Fruit fly (Drosophila melanogaster) whole organism, wandering third instar larva: Measurements from ENCODE around the gene TwdlZ.

ENCODE experiments used
- CG32264 ChIP-seq: fragments of 200-800 bp; sonication (Bioruptor generic); optimal IDR thresholded peaks from 2 replicates; lab custom pipeline; 2016; ENCODE audit warnings: missing biosample characterization, missing genetic modification characterization
- CrebA ChIP-seq: fragments of 200-800 bp; sonication (Bioruptor generic); optimal IDR thresholded peaks from 2 replicates; lab custom pipeline; 2016; ENCODE audit warnings: missing biosample characterization, mild to moderate bottlenecking, missing genetic modification characterization, borderline replicate concordance
- Dfd ChIP-seq: fragments of >200 bp; optimal IDR thresholded peaks from 2 replicates; lab custom pipeline; 2017; ENCODE audit warnings: missing biosample characterization, missing genetic modification characterization
- HLH106 ChIP-seq: fragments of 200-800 bp; optimal IDR thresholded peaks from 3 replicates; lab custom pipeline; 2019; ENCODE audit warnings: missing biosample characterization, mild to moderate bottlenecking, missing genetic modification characterization, moderate library complexity
- Hnf4 ChIP-seq: fragments of 200-800 bp; sonication (Bioruptor generic); optimal IDR thresholded peaks from 2 replicates; lab custom pipeline; 2016; ENCODE audit warnings: missing biosample characterization, mild to moderate bottlenecking, missing genetic modification characterization
- Hr78 ChIP-seq: fragments of >200 bp; optimal IDR thresholded peaks from 2 replicates; lab custom pipeline; 2017; ENCODE audit warnings: missing biosample characterization, missing genetic modification characterization
- Hr83 ChIP-seq: fragments of 200-300 bp; sonication (Bioruptor generic); optimal IDR thresholded peaks from 2 replicates; lab custom pipeline; 2016; ENCODE audit warnings: missing biosample characterization, mild to moderate bottlenecking, missing genetic modification characterization, moderate library complexity; ENCODE audit not compliant: poor library complexity, severe bottlenecking
- Jra ChIP-seq: sonication (Bioruptor generic); optimal IDR thresholded peaks from 2 replicates; lab custom pipeline; 2016; ENCODE audit warnings: missing biosample characterization, missing genetic modification characterization
- N ChIP-seq: fragments of >200 bp; optimal IDR thresholded peaks from 2 replicates; lab custom pipeline; 2018; ENCODE audit warnings: missing biosample characterization, missing external identifiers, missing genetic modification characterization
- OdsH ChIP-seq: fragments of 200-800 bp; sonication (Bioruptor generic); optimal IDR thresholded peaks from 2 replicates; lab custom pipeline; 2016; ENCODE audit warnings: missing biosample characterization, mild to moderate bottlenecking, missing genetic modification characterization
- Rel ChIP-seq, 2 experiments: fragments of 200-800 bp; sonication (Bioruptor generic) in 1 of 2; optimal IDR thresholded peaks; 2 replicates in 1 of 2; 3 replicates in 1 of 2; lab custom pipeline; 2016 to 2019; ENCODE audit warnings: mild to moderate bottlenecking in 2 of 2, missing biosample characterization in 2 of 2, missing genetic modification characterization in 2 of 2, moderate library complexity in 1 of 2
- Sp1 ChIP-seq: fragments of 200-800 bp; sonication (Bioruptor generic); optimal IDR thresholded peaks from 3 replicates; lab custom pipeline; 2019; ENCODE audit warnings: missing biosample characterization, mild to moderate bottlenecking, missing genetic modification characterization, moderate library complexity
- Vsx2 ChIP-seq: fragments of 200-300, 225-300 bp; sonication (Bioruptor generic); optimal IDR thresholded peaks from 2 replicates; lab custom pipeline; 2018; ENCODE audit warnings: missing biosample characterization, missing genetic modification characterization; ENCODE audit not compliant: partially characterized antibody
- br ChIP-seq: fragments of 200-800 bp; sonication (Bioruptor generic); optimal IDR thresholded peaks from 2 replicates; lab custom pipeline; 2016; ENCODE audit warnings: missing biosample characterization, missing genetic modification characterization
- brk ChIP-seq: fragments of 200-800 bp; sonication (Bioruptor generic); optimal IDR thresholded peaks from 2 replicates; lab custom pipeline; 2016; ENCODE audit warnings: missing biosample characterization, mild to moderate bottlenecking, missing genetic modification characterization
- dl ChIP-seq, 2 experiments: fragments of 175-275, 200-275 bp in 1 of 2; fragments of 200-275 bp in 1 of 2; sonication (Bioruptor generic); optimal IDR thresholded peaks; lab custom pipeline; 2018; ENCODE audit warnings: mild to moderate bottlenecking in 2 of 2, missing biosample characterization in 2 of 2, missing genetic modification characterization in 2 of 2, moderate library complexity in 2 of 2; ENCODE audit not compliant: partially characterized antibody in 2 of 2, insufficient read depth in 1 of 2
- dmrt93B ChIP-seq: fragments of 200-800 bp; sonication (Bioruptor generic); optimal IDR thresholded peaks from 2 replicates; lab custom pipeline; 2018; ENCODE audit warnings: missing biosample characterization, mild to moderate bottlenecking, missing genetic modification characterization
- dsf ChIP-seq: sonication (Bioruptor generic); optimal IDR thresholded peaks from 2 replicates; lab custom pipeline; 2016; ENCODE audit warnings: missing biosample characterization, missing genetic modification characterization, borderline replicate concordance
- ey ChIP-seq: fragments of 200-800 bp; sonication (Bioruptor generic); optimal IDR thresholded peaks from 2 replicates; lab custom pipeline; 2016; ENCODE audit warnings: missing biosample characterization, missing genetic modification characterization
- foxo ChIP-seq, 2 experiments: fragments of 200-800 bp; sonication (Bioruptor generic); optimal IDR thresholded peaks; 2 replicates in 1 of 2; 3 replicates in 1 of 2; lab custom pipeline; 2016 to 2017; ENCODE audit warnings: missing biosample characterization in 2 of 2, missing genetic modification characterization in 2 of 2
- fru ChIP-seq: fragments of 200-800 bp; sonication (Bioruptor generic); optimal IDR thresholded peaks from 3 replicates; lab custom pipeline; 2016; ENCODE audit warnings: missing biosample characterization, mild to moderate bottlenecking, missing genetic modification characterization
- h ChIP-seq: fragments of 200-800 bp; sonication (Bioruptor generic); optimal IDR thresholded peaks from 3 replicates; lab custom pipeline; 2016; ENCODE audit warnings: missing biosample characterization, mild to moderate bottlenecking, missing genetic modification characterization
- jim ChIP-seq: fragments of 175-275, 200-325 bp; sonication (Bioruptor generic); optimal IDR thresholded peaks from 2 replicates; lab custom pipeline; 2016; ENCODE audit warnings: missing biosample characterization, mild to moderate bottlenecking, missing genetic modification characterization
- lola ChIP-seq: fragments of >200 bp; optimal IDR thresholded peaks from 2 replicates; lab custom pipeline; 2017; ENCODE audit warnings: missing biosample characterization, missing genetic modification characterization
- pan ChIP-seq: fragments of >200 bp; optimal IDR thresholded peaks from 2 replicates; lab custom pipeline; 2017
- psq ChIP-seq: fragments of 200-800 bp; sonication (Bioruptor generic); optimal IDR thresholded peaks from 3 replicates; lab custom pipeline; 2017; ENCODE audit warnings: missing biosample characterization, mild to moderate bottlenecking, missing genetic modification characterization, moderate library complexity
- rgr ChIP-seq: fragments of 200-800 bp; sonication (Bioruptor generic); optimal IDR thresholded peaks from 3 replicates; lab custom pipeline; 2016; ENCODE audit warnings: missing biosample characterization, mild to moderate bottlenecking, missing genetic modification characterization
- sage ChIP-seq: fragments of 200-800 bp; sonication (Bioruptor generic); optimal IDR thresholded peaks from 2 replicates; lab custom pipeline; 2016; ENCODE audit warnings: missing biosample characterization, mild to moderate bottlenecking, missing genetic modification characterization
- sv ChIP-seq: fragments of 200-800 bp; sonication (Bioruptor generic); optimal IDR thresholded peaks from 3 replicates; lab custom pipeline; 2016; ENCODE audit warnings: missing biosample characterization, missing genetic modification characterization
- tai ChIP-seq: sonication (Bioruptor generic); optimal IDR thresholded peaks from 2 replicates; lab custom pipeline; 2016; ENCODE audit warnings: missing biosample characterization, missing genetic modification characterization
- usp ChIP-seq: fragments of >200 bp; optimal IDR thresholded peaks from 2 replicates; lab custom pipeline; 2017; ENCODE audit warnings: missing biosample characterization, missing genetic modification characterization
- woc ChIP-seq: sonication (Bioruptor generic); optimal IDR thresholded peaks from 2 replicates; lab custom pipeline; 2016; ENCODE audit warnings: missing biosample characterization, mild to moderate bottlenecking, missing genetic modification characterization

Gene TwdlZ

dm6 chrX:16757645-16758044 is 19.7 kb downstream of the TwdlZ start:
- TF ChIP-seq OdsH (GFP tag; lab: Kevin White, UChicago): no peak
- no peak for TF ChIP-seq br (GFP tag; lab: Kevin White, UChicago)
- TF ChIP-seq Rel (GFP tag; optimal IDR thresholded peaks at IDR 0.05; lab: Kevin White, UChicago): no peak
- TF ChIP-seq Rel (tag; optimal IDR thresholded peaks at IDR 0.05; lab: Kevin White, UChicago): no peak
- TF ChIP-seq Hr83 (GFP tag; lab: Kevin White, UChicago): no peak
- TF ChIP-seq tai (GFP tag; lab: Kevin White, UChicago): no peak
- TF ChIP-seq Hr78: no peak
- no peak for TF ChIP-seq pan
- TF ChIP-seq sv (GFP tag; lab: Kevin White, UChicago): no peak
- TF ChIP-seq brk (GFP tag; lab: Kevin White, UChicago): no peak
- TF ChIP-seq CrebA: no peak
- TF ChIP-seq sage (GFP tag; lab: Kevin White, UChicago): no peak
- no peak for TF ChIP-seq jim (GFP tag; lab: Kevin White, UChicago)
- TF ChIP-seq dl (GFP tag; optimal IDR thresholded peaks at IDR 0.05; lab: Kevin White, UChicago; ENCODE audit: insufficient read depth in 1 of 2, partially characterized antibody in 2 of 2): no peak
- no peak for TF ChIP-seq Dfd (GFP tag; lab: Kevin White, UChicago)

dm6 chrX:16760542-16760941 is 22.6 kb downstream of the TwdlZ start:
- TF ChIP-seq lola (GFP tag; lab: Kevin White, UChicago) (no peak), CrebA (no peak), N (GFP tag; lab: Kevin White, UChicago) (no peak), tai (GFP tag; lab: Kevin White, UChicago) (no peak), CG32264 (GFP tag; lab: Kevin White, UChicago) (no peak), Hr83 (GFP tag; lab: Kevin White, UChicago) (no peak), fru (GFP tag; lab: Kevin White, UChicago) (no peak), Jra (GFP tag; lab: Kevin White, UChicago) (no peak), usp (GFP tag; lab: Kevin White, UChicago) (no peak), brk (GFP tag; lab: Kevin White, UChicago) (no peak)

dm6 chrX:16761531-16761930 is 23.6 kb downstream of the TwdlZ start:
- peak; percentile 69 for TF ChIP-seq br (GFP tag; lab: Kevin White, UChicago)
- TF ChIP-seq jim (GFP tag; lab: Kevin White, UChicago): no peak
- peak; percentile 76 for TF ChIP-seq fru (GFP tag; lab: Kevin White, UChicago)
- peak; percentile 61 for TF ChIP-seq sage (GFP tag; lab: Kevin White, UChicago)
- peak; percentile 58 for TF ChIP-seq psq
- no peak for TF ChIP-seq Jra (GFP tag; lab: Kevin White, UChicago)
- peak; percentile 68 for TF ChIP-seq ey (GFP tag; lab: Kevin White, UChicago)
- TF ChIP-seq Sp1 (GFP tag; lab: Kevin White, UChicago): peak; percentile 67
- no peak for TF ChIP-seq CrebA
- no peak for TF ChIP-seq dsf
- peak; percentile 71 for TF ChIP-seq HLH106 (tag; lab: Kevin White, UChicago)
- TF ChIP-seq rgr (GFP tag; lab: Kevin White, UChicago): peak; percentile 69
- TF ChIP-seq tai (GFP tag; lab: Kevin White, UChicago): no peak
- TF ChIP-seq woc (GFP tag; lab: Kevin White, UChicago): peak; percentile 90
- peak in 1 of 2 experiments; percentile 76 for TF ChIP-seq foxo (GFP tag; optimal IDR thresholded peaks at IDR 0.05; lab: Kevin White, UChicago)
- TF ChIP-seq OdsH (GFP tag; lab: Kevin White, UChicago): peak; percentile 42
- TF ChIP-seq dmrt93B: peak; percentile 64
- TF ChIP-seq Hnf4 (GFP tag; lab: Kevin White, UChicago): peak; percentile 35
- no peak for TF ChIP-seq Hr83 (GFP tag; lab: Kevin White, UChicago)
- TF ChIP-seq h: peak; percentile 77
- no peak for TF ChIP-seq sv (GFP tag; lab: Kevin White, UChicago)
- TF ChIP-seq, all 38 proteins: peak for 14

dm6 chrX:16764955-16765354 is 27.0 kb downstream of the TwdlZ start:
- peak; percentile 42 for TF ChIP-seq h
- TF ChIP-seq ey (GFP tag; lab: Kevin White, UChicago): peak; percentile 30
- TF ChIP-seq OdsH (GFP tag; lab: Kevin White, UChicago): peak; percentile 20
- TF ChIP-seq sv (GFP tag; lab: Kevin White, UChicago): no peak
- TF ChIP-seq br (GFP tag; lab: Kevin White, UChicago): no peak
- TF ChIP-seq Hnf4 (GFP tag; lab: Kevin White, UChicago): peak; percentile 19
- peak in 1 of 2 experiments; percentile 55 for TF ChIP-seq foxo (GFP tag; optimal IDR thresholded peaks at IDR 0.05; lab: Kevin White, UChicago)
- no peak for TF ChIP-seq Vsx2 (GFP tag; lab: Kevin White, UChicago)
- TF ChIP-seq rgr (GFP tag; lab: Kevin White, UChicago): peak; percentile 0
- peak; percentile 8 for TF ChIP-seq HLH106 (tag; lab: Kevin White, UChicago)
- TF ChIP-seq woc (GFP tag; lab: Kevin White, UChicago): peak; percentile 75
- peak; percentile 60 for TF ChIP-seq fru (GFP tag; lab: Kevin White, UChicago)
- TF ChIP-seq brk (GFP tag; lab: Kevin White, UChicago): no peak
- TF ChIP-seq, all 38 proteins: peak for 9
